Worm (Caenorhabditis elegans) whole organism, late embryonic: ENCODE measurements around the gene lea-1.
"Not testable (repeated sequence)": the region's sequence is repeated elsewhere in the genome, so short reads cannot be mapped to it uniquely, and the experiment has no call there.

ENCODE experiments used
- K09A11.1 ChIP-seq: sonication (generic microtip); optimal IDR thresholded peaks from 2 replicates; lab custom pipeline; 2017; ENCODE audit warnings: antibody characterized with exemption, mild to moderate bottlenecking, missing genetic modification characterization, missing compliant biosample characterization; ENCODE audit not compliant: insufficient read depth
- ceh-18 ChIP-seq: sonication (generic microtip); optimal IDR thresholded peaks from 2 replicates; lab custom pipeline; 2016; ENCODE audit warnings: missing genetic modification characterization, missing compliant biosample characterization
- ceh-19 ChIP-seq: fragments of 200-800 bp; sonication (Bioruptor generic); optimal IDR thresholded peaks from 2 replicates; lab custom pipeline; 2018; ENCODE audit warnings: mild to moderate bottlenecking, missing genetic modification characterization, missing compliant biosample characterization
- ceh-22 ChIP-seq: sonication (generic microtip); optimal IDR thresholded peaks from 2 replicates; lab custom pipeline; 2017; ENCODE audit warnings: missing biosample characterization, missing genetic modification characterization
- ceh-24 ChIP-seq: sonication (generic microtip); optimal IDR thresholded peaks from 2 replicates; lab custom pipeline; 2016; ENCODE audit warnings: mild to moderate bottlenecking, missing genetic modification characterization, missing compliant biosample characterization
- ceh-45 ChIP-seq: fragments of 200-800 bp; sonication (Bioruptor generic); IDR thresholded peaks from 2 replicates; pipeline ENCODE4 v1.3.6; 2022; ENCODE audit warnings: missing genetic modification reagents, missing genetic modification characterization, missing compliant biosample characterization
- ceh-48 ChIP-seq: sonication (generic microtip); optimal IDR thresholded peaks from 2 replicates; lab custom pipeline; 2016; ENCODE audit warnings: missing genetic modification characterization, inconsistent platforms, missing compliant biosample characterization
- ceh-6 ChIP-seq: fragments of 200-800 bp; sonication (Bioruptor generic); optimal IDR thresholded peaks from 2 replicates; lab custom pipeline; 2018; ENCODE audit warnings: mild to moderate bottlenecking, missing genetic modification characterization, missing compliant biosample characterization
- ceh-9 ChIP-seq: sonication (generic microtip); optimal IDR thresholded peaks from 2 replicates; lab custom pipeline; 2016; ENCODE audit warnings: mild to moderate bottlenecking, missing genetic modification characterization, inconsistent platforms, missing compliant biosample characterization
- che-1 ChIP-seq: sonication (generic microtip); optimal IDR thresholded peaks from 2 replicates; lab custom pipeline; 2016; ENCODE audit warnings: mild to moderate bottlenecking, missing genetic modification characterization, missing compliant biosample characterization
- elt-2 ChIP-seq: sonication (generic microtip); optimal IDR thresholded peaks from 2 replicates; lab custom pipeline; 2016; ENCODE audit warnings: missing genetic modification reagents, missing genetic modification characterization, missing compliant biosample characterization
- fkh-10 ChIP-seq: fragments of 150-350 bp; optimal IDR thresholded peaks from 2 replicates; lab custom pipeline; 2014; ENCODE audit warnings: missing biosample characterization, missing genetic modification reagents, missing genetic modification characterization
- fkh-6 ChIP-seq: sonication (generic microtip); optimal IDR thresholded peaks from 2 replicates; lab custom pipeline; 2016; ENCODE audit warnings: missing genetic modification characterization, missing compliant biosample characterization
- gmeb-2 ChIP-seq: sonication (generic microtip); optimal IDR thresholded peaks from 2 replicates; lab custom pipeline; 2016; ENCODE audit warnings: missing genetic modification characterization, inconsistent platforms, missing compliant biosample characterization
- hlh-13 ChIP-seq: fragments of 200-800 bp; sonication (Bioruptor generic); optimal IDR thresholded peaks from 2 replicates; lab custom pipeline; 2018; ENCODE audit warnings: mild to moderate bottlenecking, missing genetic modification characterization, missing compliant biosample characterization
- hlh-15 ChIP-seq: sonication (generic microtip); optimal IDR thresholded peaks from 2 replicates; lab custom pipeline; 2016; ENCODE audit warnings: missing genetic modification characterization, missing compliant biosample characterization
- hlh-30 ChIP-seq: sonication (generic microtip); optimal IDR thresholded peaks from 2 replicates; lab custom pipeline; 2017; ENCODE audit warnings: antibody characterized with exemption, missing genetic modification characterization, missing compliant biosample characterization; ENCODE audit not compliant: insufficient read depth
- hlh-6 ChIP-seq: sonication (generic microtip); optimal IDR thresholded peaks from 2 replicates; lab custom pipeline; 2016; ENCODE audit warnings: missing genotype, missing genetic modification characterization, missing compliant biosample characterization
- lin-11 ChIP-seq: fragments of 200-800 bp; sonication (Bioruptor generic); optimal IDR thresholded peaks from 2 replicates; lab custom pipeline; 2018; ENCODE audit warnings: mild to moderate bottlenecking, missing genetic modification characterization, missing compliant biosample characterization
- nfya-1 ChIP-seq: sonication (generic microtip); optimal IDR thresholded peaks from 2 replicates; lab custom pipeline; 2017; ENCODE audit warnings: missing genetic modification characterization, mild to moderate bottlenecking, missing compliant biosample characterization, antibody characterized with exemption, moderate library complexity
- npax-4 ChIP-seq: sonication (generic microtip); optimal IDR thresholded peaks from 2 replicates; lab custom pipeline; 2016; ENCODE audit warnings: missing genetic modification characterization, missing compliant biosample characterization
- odd-2 ChIP-seq: sonication (generic microtip); optimal IDR thresholded peaks from 2 replicates; lab custom pipeline; 2017; ENCODE audit warnings: antibody characterized with exemption, mild to moderate bottlenecking, missing genetic modification characterization, missing compliant biosample characterization
- pax-1 ChIP-seq: fragments of 150-350 bp; optimal IDR thresholded peaks from 2 replicates; lab custom pipeline; 2014; ENCODE audit warnings: missing biosample characterization, missing genetic modification characterization
- pha-4 ChIP-seq: fragments of 150-350 bp; optimal IDR thresholded peaks from 2 replicates; lab custom pipeline; 2018; ENCODE audit warnings: missing biosample characterization, missing genetic modification reagents, missing genetic modification characterization
- pqm-1 ChIP-seq: sonication (generic microtip); optimal IDR thresholded peaks from 2 replicates; lab custom pipeline; 2016; ENCODE audit warnings: missing genetic modification characterization, missing compliant biosample characterization
- pros-1 ChIP-seq: fragments of 150-350 bp; optimal IDR thresholded peaks from 2 replicates; lab custom pipeline; 2014; ENCODE audit warnings: missing biosample characterization, missing genetic modification reagents, missing genetic modification characterization
- ref-2 ChIP-seq: sonication (generic microtip); optimal IDR thresholded peaks from 2 replicates; lab custom pipeline; 2016; ENCODE audit warnings: missing genetic modification characterization, missing compliant biosample characterization
- rnt-1 ChIP-seq: sonication (generic microtip); optimal IDR thresholded peaks from 2 replicates; lab custom pipeline; 2016; ENCODE audit warnings: missing genetic modification characterization, missing compliant biosample characterization
- sdc-2 ChIP-seq: sonication (generic microtip); optimal IDR thresholded peaks from 2 replicates; lab custom pipeline; 2016; ENCODE audit warnings: missing genotype, missing genetic modification characterization, missing compliant biosample characterization
- sox-4 ChIP-seq: sonication (generic microtip); optimal IDR thresholded peaks from 2 replicates; lab custom pipeline; 2017; ENCODE audit warnings: mild to moderate bottlenecking, missing genetic modification characterization, inconsistent platforms, missing compliant biosample characterization
- tbx-2 ChIP-seq: sonication (generic microtip); optimal IDR thresholded peaks from 2 replicates; lab custom pipeline; 2016; ENCODE audit warnings: missing genetic modification characterization, missing compliant biosample characterization
- ttx-3 ChIP-seq: sonication (generic microtip); optimal IDR thresholded peaks from 2 replicates; lab custom pipeline; 2016; ENCODE audit warnings: missing genetic modification reagents, missing genetic modification characterization, missing compliant biosample characterization
- unc-55 ChIP-seq: sonication (generic microtip); optimal IDR thresholded peaks from 2 replicates; lab custom pipeline; 2017; ENCODE audit warnings: missing biosample characterization, missing genetic modification reagents, missing genetic modification characterization
- unc-86 ChIP-seq: sonication (generic microtip); optimal IDR thresholded peaks from 2 replicates; lab custom pipeline; 2016; ENCODE audit warnings: missing genetic modification characterization, missing compliant biosample characterization
- zip-5 ChIP-seq: sonication (generic microtip); optimal IDR thresholded peaks from 2 replicates; lab custom pipeline; 2016; ENCODE audit warnings: missing genetic modification characterization, missing compliant biosample characterization
- ztf-16 ChIP-seq: sonication (generic microtip); optimal IDR thresholded peaks from 2 replicates; lab custom pipeline; 2017; ENCODE audit warnings: missing genetic modification characterization, missing compliant biosample characterization

Gene lea-1

DNA sequence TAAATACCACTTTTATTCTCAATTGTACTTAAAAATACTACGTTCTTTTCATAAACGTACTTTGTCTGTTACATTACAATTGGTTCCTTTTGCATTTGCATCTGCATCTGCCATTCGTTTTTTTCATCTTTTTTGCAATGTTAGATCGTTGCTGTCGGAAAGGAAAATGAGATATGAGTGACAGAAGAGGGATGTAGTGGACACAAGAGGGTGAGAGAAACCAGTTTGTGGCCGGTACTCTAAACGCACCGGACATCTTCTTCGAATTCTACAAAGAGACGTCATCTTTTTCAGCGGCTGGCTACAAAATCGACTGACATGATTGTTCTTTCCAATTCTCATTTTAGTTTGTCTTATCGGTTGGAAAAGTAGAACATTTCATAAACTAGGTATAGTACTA lies 9.0 kb upstream of the lea-1 start:
- TF ChIP-seq pha-4 (no peak), ttx-3 (tag; lab: Kevin White, UChicago) (no peak), hlh-15 (tag; lab: Kevin White, UChicago) (no peak), ztf-16 (no peak), ceh-9 (tag; lab: Kevin White, UChicago) (no peak), npax-4 (no peak)

DNA sequence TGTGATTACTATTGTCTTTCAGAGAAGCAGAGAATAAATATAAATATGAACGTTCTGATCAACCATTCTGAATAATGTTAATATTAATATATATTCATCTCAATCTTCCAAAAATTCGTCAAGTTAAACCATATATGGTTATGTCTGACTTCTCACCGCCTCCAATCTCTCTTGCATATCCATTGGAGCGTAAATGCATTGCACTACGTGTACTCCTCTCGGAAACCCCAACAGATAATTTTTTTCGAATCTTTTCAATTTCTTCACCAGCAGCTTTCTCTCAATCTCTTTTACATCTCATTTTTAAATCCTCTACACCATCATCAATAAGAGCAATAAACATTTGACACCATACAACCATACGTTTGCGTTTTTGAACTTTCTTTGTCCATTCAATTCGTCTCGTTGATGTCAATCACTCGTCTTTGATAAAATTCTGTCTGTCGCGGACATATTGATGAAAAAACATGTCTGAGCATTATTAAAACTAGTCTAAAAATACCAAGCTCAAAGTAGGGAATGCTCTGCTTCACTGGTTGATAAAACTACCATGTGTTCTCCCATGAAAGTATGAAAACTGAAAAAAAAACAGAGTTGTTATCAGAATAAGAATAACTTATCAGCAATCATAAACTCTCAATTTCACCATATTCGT lies 8.3 kb upstream of the lea-1 start:
- TF ChIP-seq nfya-1 (tag; lab: Kevin White, UChicago) (peak; percentile 34), ceh-6 (GFP tag; lab: Kevin White, UChicago) (no peak), pax-1 (tag; lab: Kevin White, UChicago) (peak; percentile 20), hlh-13 (GFP tag; lab: Kevin White, UChicago) (no peak), fkh-10 (GFP tag; lab: Kevin White, UChicago) (no peak), pqm-1 (tag; lab: Kevin White, UChicago) (no peak), ceh-24 (no peak), ceh-22 (tag; lab: Kevin White, UChicago) (no peak), unc-86 (tag; lab: Kevin White, UChicago) (no peak), fkh-6 (tag; lab: Kevin White, UChicago) (no peak), ref-2 (tag; lab: Kevin White, UChicago) (no peak), che-1 (tag; lab: Kevin White, UChicago) (no peak), elt-2 (tag; lab: Kevin White, UChicago) (no peak), sdc-2 (tag; lab: Kevin White, UChicago) (no peak), unc-55 (GFP tag; lab: Kevin White, UChicago) (peak; percentile 20), hlh-30 (tag; lab: Kevin White, UChicago) (no peak), hlh-6 (tag; lab: Kevin White, UChicago) (no peak), ceh-18 (peak; percentile 18), K09A11.1 (tag; lab: Kevin White, UChicago) (no peak), odd-2 (tag; lab: Kevin White, UChicago) (no peak)

DNA sequence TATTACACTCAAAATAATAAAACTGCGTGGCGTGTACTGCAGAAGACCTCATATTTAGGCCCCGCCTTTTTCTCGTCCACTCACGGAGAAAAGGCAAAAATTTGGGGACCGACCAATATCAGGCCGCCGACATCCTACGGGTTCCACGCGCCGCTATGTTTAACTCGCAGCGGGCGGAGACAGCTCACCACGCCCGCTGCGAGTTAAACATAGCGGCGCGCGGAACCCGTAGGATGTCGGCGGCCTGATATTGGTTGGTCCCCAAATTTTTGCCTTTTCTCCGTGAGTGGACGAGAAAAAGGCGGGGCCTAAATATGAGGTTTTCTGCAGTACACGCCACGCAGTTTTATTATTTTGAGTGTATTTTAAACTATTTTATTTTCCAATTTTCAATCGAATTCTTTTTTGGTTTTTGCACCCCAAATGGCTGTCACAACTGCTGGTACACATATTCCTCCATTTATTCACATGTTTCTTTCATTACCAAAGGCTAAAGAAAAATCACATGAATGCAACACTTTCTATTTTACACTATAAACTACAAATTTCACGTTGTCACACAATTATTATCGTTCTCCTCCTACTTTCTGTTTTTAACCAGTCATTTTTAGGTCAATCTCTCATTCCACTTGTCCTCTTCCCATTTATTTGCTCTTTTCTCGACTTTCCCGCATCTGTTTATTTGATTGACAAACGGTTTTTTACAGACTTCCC lies 7.5 kb upstream of the lea-1 start, which contains the start of gene uda-1:
Gene uda-1 (plus strand): TSS at position 708 of the 714 bp plus-strand sequence.
- not testable (repeated sequence) for TF ChIP-seq sox-4 (tag; lab: Kevin White, UChicago); zip-5; lin-11
- TF ChIP-seq, all 69 proteins: peak for 0; not testable (repeated sequence) for 69

DNA sequence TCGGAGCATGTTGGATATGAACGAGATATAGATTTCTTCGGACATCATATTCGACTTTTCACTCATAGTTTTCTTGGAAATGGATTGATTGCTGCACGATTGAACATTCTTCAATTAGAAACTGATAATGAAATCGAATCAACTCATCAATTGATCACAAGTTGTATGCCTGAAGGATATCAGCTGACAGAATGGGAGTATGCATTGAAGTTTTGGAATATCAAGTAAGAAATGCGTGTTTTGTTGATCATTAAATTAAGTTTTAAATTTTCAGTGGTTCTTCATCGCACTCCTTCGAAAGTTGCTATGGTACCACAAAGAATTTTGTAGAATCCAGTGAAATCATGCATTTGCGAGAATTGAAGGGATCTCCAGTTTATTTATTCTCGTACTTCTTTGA lies 5.3 kb upstream of the lea-1 start:
- no peak for TF ChIP-seq unc-55 (GFP tag; lab: Kevin White, UChicago)

DNA sequence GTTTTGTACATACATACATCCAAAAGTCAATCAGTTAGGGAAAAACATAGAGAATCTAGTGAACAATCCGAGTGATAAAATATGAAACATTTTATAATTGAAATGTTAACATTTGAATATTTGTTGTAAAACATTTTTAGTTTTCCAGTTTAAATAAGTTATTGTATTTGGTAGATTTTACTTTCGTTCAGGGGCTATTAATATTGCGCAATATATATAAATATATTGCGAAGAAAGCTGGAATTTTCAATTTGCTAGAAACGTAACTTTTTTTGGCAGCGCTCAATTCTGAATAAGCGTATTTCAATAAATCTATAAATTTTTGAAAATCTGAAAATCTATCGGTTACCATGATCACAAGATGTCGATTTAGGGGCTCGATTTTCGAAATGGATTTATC lies 4.2 kb upstream of the lea-1 start:
- no peak for TF ChIP-seq unc-55 (GFP tag; lab: Kevin White, UChicago)
- TF ChIP-seq K09A11.1 (tag; lab: Kevin White, UChicago), result no peak
- TF ChIP-seq pros-1, result no peak
- no peak for TF ChIP-seq tbx-2 (tag; lab: Kevin White, UChicago)
- TF ChIP-seq gmeb-2 (tag; lab: Kevin White, UChicago), result no peak
- TF ChIP-seq ceh-45 (GFP tag; lab: Robert Waterston, UW), result no peak
- no peak for TF ChIP-seq ttx-3 (tag; lab: Kevin White, UChicago)
- no peak for TF ChIP-seq sox-4 (tag; lab: Kevin White, UChicago)
- no peak for TF ChIP-seq sdc-2 (tag; lab: Kevin White, UChicago)
- no peak for TF ChIP-seq rnt-1 (tag; lab: Kevin White, UChicago)
- TF ChIP-seq ceh-48, result no peak
- no peak for TF ChIP-seq ceh-19 (GFP tag; lab: Kevin White, UChicago)
